Worm (Caenorhabditis elegans) whole organism, L2 larva: Measurements from ENCODE around the gene prx-3.

Experiments used
- C34F6.9 ChIP-seq: fragments of 150-350 bp; optimal IDR thresholded peaks from 2 replicates; lab custom pipeline; 2014; ENCODE audit warnings: missing biosample characterization, missing genetic modification characterization
- F13H6.1 ChIP-seq: sonication (generic microtip); optimal IDR thresholded peaks from 2 replicates; lab custom pipeline; 2016; ENCODE audit warnings: missing genetic modification characterization, missing compliant biosample characterization
- R02D3.7 ChIP-seq: fragments of 150-350 bp; optimal IDR thresholded peaks from 2 replicates; lab custom pipeline; 2014; ENCODE audit warnings: missing biosample characterization, missing genetic modification characterization
- alr-1 ChIP-seq: fragments of 150-350 bp; optimal IDR thresholded peaks from 2 replicates; lab custom pipeline; 2014; ENCODE audit warnings: missing biosample characterization, missing genetic modification characterization
- ama-1 ChIP-seq: fragments of 150-350 bp; optimal IDR thresholded peaks from 2 replicates; lab custom pipeline; 2018; ENCODE audit warnings: inconsistent platforms
- blmp-1 ChIP-seq: sonication (generic microtip); optimal IDR thresholded peaks from 2 replicates; lab custom pipeline; 2017; ENCODE audit warnings: missing genetic modification characterization, mild to moderate bottlenecking, missing compliant biosample characterization, antibody characterized with exemption, moderate library complexity; ENCODE audit not compliant: insufficient read depth
- ceh-16 ChIP-seq: fragments of 150-350 bp; optimal IDR thresholded peaks from 2 replicates; lab custom pipeline; 2014; ENCODE audit warnings: missing biosample characterization, missing genetic modification characterization
- ceh-82 ChIP-seq: fragments of 150-350 bp; optimal IDR thresholded peaks from 2 replicates; lab custom pipeline; 2014; ENCODE audit warnings: missing biosample characterization, missing genetic modification characterization
- crh-2 ChIP-seq: sonication (generic microtip); optimal IDR thresholded peaks from 2 replicates; lab custom pipeline; 2017; ENCODE audit warnings: missing biosample characterization, missing genetic modification characterization
- dmd-4 ChIP-seq: sonication (generic microtip); optimal IDR thresholded peaks from 2 replicates; lab custom pipeline; 2017; ENCODE audit warnings: missing biosample characterization, missing genetic modification characterization
- egl-27 ChIP-seq: sonication (generic microtip); optimal IDR thresholded peaks from 3 replicates; lab custom pipeline; 2017; ENCODE audit warnings: missing biosample characterization, missing genetic modification reagents, missing genetic modification characterization
- elt-1 ChIP-seq: fragments of 150-350 bp; optimal IDR thresholded peaks from 2 replicates; lab custom pipeline; 2014; ENCODE audit warnings: missing biosample characterization, missing genetic modification characterization
- elt-3 ChIP-seq: sonication (generic microtip); optimal IDR thresholded peaks from 2 replicates; lab custom pipeline; 2017; ENCODE audit warnings: missing biosample characterization, missing genetic modification characterization
- fos-1 ChIP-seq: fragments of 150-350 bp; optimal IDR thresholded peaks from 2 replicates; lab custom pipeline; 2014; ENCODE audit warnings: missing biosample characterization, missing genetic modification characterization
- gmeb-1 ChIP-seq: fragments of 150-350 bp; optimal IDR thresholded peaks from 2 replicates; lab custom pipeline; 2014; ENCODE audit warnings: missing biosample characterization, missing genetic modification characterization
- lin-11 ChIP-seq: fragments of 150-350 bp; sonication (generic microtip); optimal IDR thresholded peaks from 2 replicates; lab custom pipeline; 2014; ENCODE audit warnings: missing biosample characterization, missing genetic modification characterization, inconsistent platforms, mixed read lengths
- lin-39 ChIP-seq: fragments of 150-350 bp; optimal IDR thresholded peaks from 2 replicates; lab custom pipeline; 2014; ENCODE audit warnings: missing biosample characterization, missing genetic modification reagents, missing genetic modification characterization
- lsy-2 ChIP-seq, 2 experiments: fragments of 150-350 bp in 1 of 2; sonication (generic microtip) in 1 of 2; optimal IDR thresholded peaks; 2 replicates each; lab custom pipeline; 2014 to 2017; ENCODE audit warnings: missing biosample characterization in 2 of 2, missing genetic modification characterization in 2 of 2
- mbf-1 ChIP-seq: sonication (generic microtip); optimal IDR thresholded peaks from 2 replicates; lab custom pipeline; 2017; ENCODE audit warnings: missing biosample characterization, missing genetic modification characterization
- nhr-10 ChIP-seq: sonication (generic microtip); optimal IDR thresholded peaks from 2 replicates; lab custom pipeline; 2017; ENCODE audit warnings: missing biosample characterization, missing genetic modification characterization
- nhr-11 ChIP-seq: fragments of 150-350 bp; optimal IDR thresholded peaks from 2 replicates; lab custom pipeline; 2014; ENCODE audit warnings: missing biosample characterization, missing genetic modification characterization
- nhr-12 ChIP-seq: fragments of 150-350 bp; optimal IDR thresholded peaks from 2 replicates; lab custom pipeline; 2014; ENCODE audit warnings: missing biosample characterization, missing genetic modification characterization
- nhr-129 ChIP-seq: fragments of 150-350 bp; optimal IDR thresholded peaks from 2 replicates; lab custom pipeline; 2014; ENCODE audit warnings: missing biosample characterization, missing genetic modification characterization
- nhr-21 ChIP-seq: fragments of 150-350 bp; optimal IDR thresholded peaks from 2 replicates; lab custom pipeline; 2014; ENCODE audit warnings: missing biosample characterization, missing genetic modification characterization
- nhr-25 ChIP-seq: fragments of 150-350 bp; sonication (generic microtip); optimal IDR thresholded peaks from 3 replicates; lab custom pipeline; 2014; ENCODE audit warnings: missing biosample characterization, missing genetic modification characterization
- nhr-6 ChIP-seq: fragments of 150-350 bp; optimal IDR thresholded peaks from 2 replicates; lab custom pipeline; 2014; ENCODE audit warnings: missing biosample characterization, missing genetic modification characterization
- nhr-77 ChIP-seq: fragments of 150-350 bp; optimal IDR thresholded peaks from 2 replicates; lab custom pipeline; 2014; ENCODE audit warnings: missing biosample characterization, missing genetic modification characterization
- peb-1 ChIP-seq: fragments of 150-350 bp; optimal IDR thresholded peaks from 2 replicates; lab custom pipeline; 2014; ENCODE audit warnings: missing biosample characterization, missing genetic modification characterization
- sem-4 ChIP-seq: fragments of 150-350 bp; optimal IDR thresholded peaks from 2 replicates; lab custom pipeline; 2014; ENCODE audit warnings: missing biosample characterization, missing genetic modification reagents, missing genetic modification characterization
- sma-3 ChIP-seq: sonication (generic microtip); optimal IDR thresholded peaks from 2 replicates; lab custom pipeline; 2016; ENCODE audit warnings: missing genetic modification reagents, missing genetic modification characterization, missing compliant biosample characterization
- sma-9 ChIP-seq, 2 experiments: fragments of 150-350 bp in 1 of 2; sonication (generic microtip) in 1 of 2; optimal IDR thresholded peaks; 2 replicates each; lab custom pipeline; 2014 to 2016; ENCODE audit warnings: missing genetic modification characterization in 2 of 2, mild to moderate bottlenecking in 1 of 2, missing biosample characterization in 1 of 2, missing compliant biosample characterization in 1 of 2, missing genetic modification reagents in 1 of 2, moderate library complexity in 1 of 2
- snpc-4 ChIP-seq: fragments of 150-350 bp; optimal IDR thresholded peaks from 2 replicates; lab custom pipeline; 2014; ENCODE audit warnings: missing biosample characterization, missing genetic modification characterization
- unc-39 ChIP-seq: fragments of 150-350 bp; optimal IDR thresholded peaks from 2 replicates; lab custom pipeline; 2014; ENCODE audit warnings: missing biosample characterization, missing genetic modification characterization
- zag-1 ChIP-seq: fragments of 150-350 bp; optimal IDR thresholded peaks from 2 replicates; lab custom pipeline; 2014; ENCODE audit warnings: missing biosample characterization, missing genetic modification characterization
- ztf-11 ChIP-seq: sonication (generic microtip); optimal IDR thresholded peaks from 2 replicates; lab custom pipeline; 2017; ENCODE audit warnings: missing biosample characterization, missing genetic modification characterization
- ztf-4 ChIP-seq: fragments of 150-350 bp; optimal IDR thresholded peaks from 2 replicates; lab custom pipeline; 2014; ENCODE audit warnings: missing biosample characterization, missing genetic modification characterization

Gene prx-3

DNA sequence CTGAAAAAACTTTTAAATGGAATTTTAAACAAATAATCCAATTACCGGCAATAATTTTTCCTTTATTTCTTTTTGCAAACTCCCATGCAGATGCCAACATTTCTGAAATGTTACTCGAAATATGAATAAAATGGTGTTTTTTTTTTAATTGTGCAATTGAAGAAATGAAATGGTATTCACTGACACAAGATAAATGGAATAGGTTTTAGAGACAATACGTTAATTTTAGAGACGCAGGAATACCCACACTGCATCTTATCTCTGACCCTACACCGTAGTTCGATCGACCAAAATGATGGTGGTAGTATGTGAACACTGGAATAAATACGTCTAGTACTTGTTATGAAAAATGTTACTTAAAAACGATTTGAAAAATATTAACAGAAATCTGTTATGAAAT, at the start of gene prx-3:
Gene prx-3 (minus strand): TSS at position 101 of the 400 bp plus-strand sequence.
- no peak for TF ChIP-seq sma-3 (GFP tag; lab: Kevin White, UChicago)

DNA sequence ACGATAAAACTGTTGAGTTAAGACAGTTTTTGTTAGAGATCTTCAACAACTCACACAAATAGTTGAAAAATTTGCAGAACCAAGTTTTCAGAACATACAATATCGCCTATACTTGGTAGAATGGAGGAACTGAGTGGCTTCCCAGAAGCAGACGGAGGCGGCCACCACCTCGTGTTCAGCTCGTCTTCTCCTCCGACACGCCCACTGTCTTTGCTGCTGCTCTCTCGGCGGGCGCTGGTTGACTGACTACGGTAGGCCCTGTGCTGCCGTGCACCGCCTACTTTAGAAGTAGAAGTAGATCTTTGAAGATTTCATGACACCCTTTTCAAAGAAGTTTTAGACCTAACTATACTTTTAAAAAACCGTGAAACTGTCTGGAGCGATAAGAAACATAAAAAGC, 49.3 kb upstream of the prx-3 start:
- TF ChIP-seq F13H6.1 (tag; lab: Kevin White, UChicago) (no peak), lin-11 (tag; lab: Kevin White, UChicago) (no peak), nhr-6 (tag; lab: Kevin White, UChicago) (no peak), blmp-1 (tag; lab: Kevin White, UChicago) (no peak), R02D3.7 (tag; lab: Kevin White, UChicago) (no peak), lsy-2 (tag; optimal IDR thresholded peaks at IDR 0.05; lab: Kevin White, UChicago) (no peak), unc-39 (tag; lab: Kevin White, UChicago) (no peak), sem-4 (tag; lab: Kevin White, UChicago) (no peak), nhr-21 (tag; lab: Kevin White, UChicago) (no peak), C34F6.9 (tag; lab: Kevin White, UChicago) (no peak), snpc-4 (no peak), nhr-129 (no peak), egl-27 (tag; lab: Kevin White, UChicago) (no peak), gmeb-1 (tag; lab: Kevin White, UChicago) (no peak)
- TF ChIP-seq, all 48 proteins: peak for 0

DNA sequence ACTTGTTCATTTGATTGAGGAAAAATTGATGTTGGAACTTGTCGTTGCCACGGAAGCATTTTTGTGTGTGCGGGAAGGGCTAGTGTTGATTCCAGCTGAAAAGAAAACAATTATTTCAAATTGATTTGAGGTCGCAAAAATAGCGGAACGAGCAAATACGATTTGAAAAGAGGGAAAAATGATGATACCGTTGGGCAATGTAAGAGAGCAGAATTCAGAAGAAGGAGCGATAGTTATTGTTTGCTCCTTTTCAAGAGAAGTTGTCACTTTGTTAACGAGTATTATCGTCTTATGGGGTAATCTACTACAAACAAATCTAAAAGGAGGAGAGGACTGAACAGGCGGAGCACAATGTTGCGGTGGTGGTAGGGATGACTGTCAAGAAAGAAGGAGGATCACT, 47.7 kb upstream of the prx-3 start, which contains the start of gene odd-2:
Gene odd-2 (minus strand): TSS at position 101 of the 400 bp plus-strand sequence.
- TF ChIP-seq F13H6.1 (tag; lab: Kevin White, UChicago), result no peak
- no peak for TF ChIP-seq nhr-10 (tag; lab: Kevin White, UChicago)
- no peak for TF ChIP-seq dmd-4 (tag; lab: Kevin White, UChicago)
- TF ChIP-seq R02D3.7 (tag; lab: Kevin White, UChicago), result no peak
- no peak for TF ChIP-seq unc-39 (tag; lab: Kevin White, UChicago)
- no peak for TF ChIP-seq nhr-129
- no peak for TF ChIP-seq fos-1 (tag; lab: Kevin White, UChicago)
- TF ChIP-seq nhr-12 (tag; lab: Kevin White, UChicago), result no peak
- no peak for TF ChIP-seq ama-1 (lab: Kevin White, UChicago)
- no peak for TF ChIP-seq egl-27 (tag; lab: Kevin White, UChicago)
- TF ChIP-seq lin-11 (tag; lab: Kevin White, UChicago), result no peak
- TF ChIP-seq crh-2 (tag; lab: Kevin White, UChicago), result no peak
- TF ChIP-seq alr-1 (tag; lab: Kevin White, UChicago), result no peak
- no peak for TF ChIP-seq peb-1 (tag; lab: Kevin White, UChicago)
- TF ChIP-seq zag-1, result no peak
- no peak for TF ChIP-seq C34F6.9 (tag; lab: Kevin White, UChicago)
- no peak for TF ChIP-seq ztf-11 (tag; lab: Kevin White, UChicago)
- TF ChIP-seq lin-39, result no peak
- TF ChIP-seq nhr-11 (tag; lab: Kevin White, UChicago), result no peak

DNA sequence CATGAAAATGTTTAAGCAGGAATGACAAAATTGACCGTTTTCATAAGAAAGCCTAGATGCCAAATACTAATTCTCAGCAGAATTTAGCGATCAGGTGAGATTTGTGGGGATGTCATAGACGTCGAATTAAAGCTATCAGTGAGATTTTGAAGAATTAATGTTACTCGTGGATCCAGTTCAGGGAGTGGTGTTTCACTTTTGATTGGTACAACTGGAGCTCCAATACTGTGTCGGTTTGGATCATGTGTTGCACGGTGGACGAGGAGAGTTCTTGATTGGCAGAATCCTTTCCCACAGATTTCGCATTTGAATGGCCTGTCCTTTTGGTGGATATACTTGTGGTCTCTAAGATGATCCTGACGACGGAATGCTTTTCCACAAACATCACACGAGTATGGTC, 46.8 kb upstream of the prx-3 start:
- no peak for TF ChIP-seq unc-39 (tag; lab: Kevin White, UChicago)
- no peak for TF ChIP-seq ztf-4 (tag; lab: Kevin White, UChicago)
- TF ChIP-seq R02D3.7 (tag; lab: Kevin White, UChicago), result no peak
- no peak for TF ChIP-seq ceh-82 (tag; lab: Kevin White, UChicago)
- no peak for TF ChIP-seq dmd-4 (tag; lab: Kevin White, UChicago)
- TF ChIP-seq nhr-77 (tag; lab: Kevin White, UChicago), result no peak
- TF ChIP-seq elt-3 (tag; lab: Kevin White, UChicago), result no peak
- no peak for TF ChIP-seq lsy-2 (tag; optimal IDR thresholded peaks at IDR 0.05; lab: Kevin White, UChicago)
- TF ChIP-seq nhr-6 (tag; lab: Kevin White, UChicago), result no peak
- no peak for TF ChIP-seq nhr-25 (tag; lab: Kevin White, UChicago)
- TF ChIP-seq sma-9 (GFP tag; optimal IDR thresholded peaks at IDR 0.05; lab: Kevin White, UChicago), result no peak
- no peak for TF ChIP-seq sma-9 (tag; optimal IDR thresholded peaks at IDR 0.05; lab: Kevin White, UChicago)
- no peak for TF ChIP-seq lin-11 (tag; lab: Kevin White, UChicago)
- no peak for TF ChIP-seq ceh-16 (tag; lab: Kevin White, UChicago)
- no peak for TF ChIP-seq nhr-12 (tag; lab: Kevin White, UChicago)
- no peak for TF ChIP-seq elt-1 (tag; lab: Kevin White, UChicago)
- TF ChIP-seq nhr-10 (tag; lab: Kevin White, UChicago), result no peak
- no peak for TF ChIP-seq zag-1
- no peak for TF ChIP-seq alr-1 (tag; lab: Kevin White, UChicago)
- TF ChIP-seq blmp-1 (tag; lab: Kevin White, UChicago), result no peak
- TF ChIP-seq mbf-1, result no peak
